Worm (Caenorhabditis elegans) whole organism, late embryonic: ENCODE results near the gene T19C3.2.

Experiments
- K02D7.2 ChIP-seq: sonication (generic microtip); optimal IDR thresholded peaks from 2 replicates; lab custom pipeline; 2017; ENCODE audit warnings: mild to moderate bottlenecking, missing genetic modification characterization, missing compliant biosample characterization
- T23F11.4 ChIP-seq: fragments of 200-800 bp; sonication (Bioruptor generic); optimal IDR thresholded peaks from 2 replicates; lab custom pipeline; 2018; ENCODE audit warnings: mild to moderate bottlenecking, missing genetic modification characterization, missing compliant biosample characterization
- ahr-1 ChIP-seq: sonication (generic microtip); optimal IDR thresholded peaks from 2 replicates; lab custom pipeline; 2016; ENCODE audit warnings: missing genetic modification characterization, missing compliant biosample characterization
- ama-1 ChIP-seq: fragments of 150-350 bp; optimal IDR thresholded peaks from 2 replicates; lab custom pipeline; 2014
- ceh-14 ChIP-seq: sonication (generic microtip); optimal IDR thresholded peaks from 2 replicates; lab custom pipeline; 2016; ENCODE audit warnings: missing genotype, missing genetic modification characterization, missing compliant biosample characterization
- ceh-24 ChIP-seq: sonication (generic microtip); optimal IDR thresholded peaks from 2 replicates; lab custom pipeline; 2016; ENCODE audit warnings: mild to moderate bottlenecking, missing genetic modification characterization, missing compliant biosample characterization
- ceh-30 ChIP-seq: fragments of 150-350 bp; optimal IDR thresholded peaks from 2 replicates; lab custom pipeline; 2014; ENCODE audit warnings: missing biosample characterization, missing genetic modification characterization
- ceh-31 ChIP-seq: sonication (generic microtip); optimal IDR thresholded peaks from 2 replicates; lab custom pipeline; 2016; ENCODE audit warnings: missing genetic modification characterization, missing compliant biosample characterization
- ceh-34 ChIP-seq: sonication (generic microtip); optimal IDR thresholded peaks from 2 replicates; lab custom pipeline; 2016; ENCODE audit warnings: mild to moderate bottlenecking, missing genetic modification characterization, missing compliant biosample characterization
- ceh-45 ChIP-seq: fragments of 200-800 bp; sonication (Bioruptor generic); IDR thresholded peaks from 2 replicates; pipeline ENCODE4 v1.3.6; 2022; ENCODE audit warnings: missing genetic modification reagents, missing genetic modification characterization, missing compliant biosample characterization
- ceh-48 ChIP-seq: sonication (generic microtip); optimal IDR thresholded peaks from 2 replicates; lab custom pipeline; 2016; ENCODE audit warnings: missing genetic modification characterization, inconsistent platforms, missing compliant biosample characterization
- ceh-6 ChIP-seq: fragments of 200-800 bp; sonication (Bioruptor generic); optimal IDR thresholded peaks from 2 replicates; lab custom pipeline; 2018; ENCODE audit warnings: mild to moderate bottlenecking, missing genetic modification characterization, missing compliant biosample characterization
- dve-1 ChIP-seq: sonication (generic microtip); optimal IDR thresholded peaks from 2 replicates; lab custom pipeline; 2017; ENCODE audit warnings: antibody characterized with exemption, mild to moderate bottlenecking, missing genetic modification characterization, missing compliant biosample characterization
- fax-1 ChIP-seq: sonication (generic microtip); optimal IDR thresholded peaks from 2 replicates; lab custom pipeline; 2016; ENCODE audit warnings: missing genotype, missing genetic modification characterization, missing compliant biosample characterization
- fkh-10 ChIP-seq: fragments of 150-350 bp; optimal IDR thresholded peaks from 2 replicates; lab custom pipeline; 2014; ENCODE audit warnings: missing biosample characterization, missing genetic modification reagents, missing genetic modification characterization
- fkh-6 ChIP-seq: sonication (generic microtip); optimal IDR thresholded peaks from 2 replicates; lab custom pipeline; 2016; ENCODE audit warnings: missing genetic modification characterization, missing compliant biosample characterization
- hlh-13 ChIP-seq: fragments of 200-800 bp; sonication (Bioruptor generic); optimal IDR thresholded peaks from 2 replicates; lab custom pipeline; 2018; ENCODE audit warnings: mild to moderate bottlenecking, missing genetic modification characterization, missing compliant biosample characterization
- hlh-30 ChIP-seq: sonication (generic microtip); optimal IDR thresholded peaks from 2 replicates; lab custom pipeline; 2017; ENCODE audit warnings: antibody characterized with exemption, missing genetic modification characterization, missing compliant biosample characterization; ENCODE audit not compliant: insufficient read depth
- hlh-6 ChIP-seq: sonication (generic microtip); optimal IDR thresholded peaks from 2 replicates; lab custom pipeline; 2016; ENCODE audit warnings: missing genotype, missing genetic modification characterization, missing compliant biosample characterization
- hlh-8 ChIP-seq: sonication (generic microtip); optimal IDR thresholded peaks from 2 replicates; lab custom pipeline; 2016; ENCODE audit warnings: missing genotype, missing genetic modification characterization, missing compliant biosample characterization
- lim-6 ChIP-seq: sonication (generic microtip); optimal IDR thresholded peaks from 2 replicates; lab custom pipeline; 2016; ENCODE audit warnings: missing genetic modification characterization, missing compliant biosample characterization
- lin-11 ChIP-seq: fragments of 200-800 bp; sonication (Bioruptor generic); optimal IDR thresholded peaks from 2 replicates; lab custom pipeline; 2018; ENCODE audit warnings: mild to moderate bottlenecking, missing genetic modification characterization, missing compliant biosample characterization
- nfya-1 ChIP-seq: sonication (generic microtip); optimal IDR thresholded peaks from 2 replicates; lab custom pipeline; 2017; ENCODE audit warnings: missing genetic modification characterization, mild to moderate bottlenecking, missing compliant biosample characterization, antibody characterized with exemption, moderate library complexity
- nhr-11 ChIP-seq: fragments of 150-350 bp; optimal IDR thresholded peaks from 2 replicates; lab custom pipeline; 2014; ENCODE audit warnings: missing biosample characterization, missing genetic modification characterization
- nhr-232 ChIP-seq: sonication (generic microtip); optimal IDR thresholded peaks from 2 replicates; lab custom pipeline; 2016; ENCODE audit warnings: missing genetic modification characterization, missing compliant biosample characterization
- npax-4 ChIP-seq: sonication (generic microtip); optimal IDR thresholded peaks from 2 replicates; lab custom pipeline; 2016; ENCODE audit warnings: missing genetic modification characterization, missing compliant biosample characterization
- pat-9 ChIP-seq: fragments of 200-800 bp; sonication (Bioruptor generic); optimal IDR thresholded peaks from 2 replicates; lab custom pipeline; 2018; ENCODE audit warnings: mild to moderate bottlenecking, missing genetic modification characterization, moderate library complexity, missing compliant biosample characterization
- pax-1 ChIP-seq: fragments of 150-350 bp; optimal IDR thresholded peaks from 2 replicates; lab custom pipeline; 2014; ENCODE audit warnings: missing biosample characterization, missing genetic modification characterization
- pqm-1 ChIP-seq: sonication (generic microtip); optimal IDR thresholded peaks from 2 replicates; lab custom pipeline; 2016; ENCODE audit warnings: missing genetic modification characterization, missing compliant biosample characterization
- rnt-1 ChIP-seq: sonication (generic microtip); optimal IDR thresholded peaks from 2 replicates; lab custom pipeline; 2016; ENCODE audit warnings: missing genetic modification characterization, missing compliant biosample characterization
- sox-2 ChIP-seq: fragments of 200-800 bp; sonication (Bioruptor generic); IDR thresholded peaks from 2 replicates; pipeline ENCODE4 v1.3.6; 2022; ENCODE audit warnings: missing genetic modification reagents, missing genetic modification characterization, missing compliant biosample characterization
- syd-9 ChIP-seq: sonication (generic microtip); optimal IDR thresholded peaks from 2 replicates; lab custom pipeline; 2016; ENCODE audit warnings: mild to moderate bottlenecking, missing genetic modification characterization, moderate library complexity, missing compliant biosample characterization
- tbx-2 ChIP-seq: sonication (generic microtip); optimal IDR thresholded peaks from 2 replicates; lab custom pipeline; 2016; ENCODE audit warnings: missing genetic modification characterization, missing compliant biosample characterization
- unc-3 ChIP-seq, 2 experiments: fragments of 200-800 bp in 1 of 2; sonication (Bioruptor generic) in 1 of 2; sonication (generic microtip) in 1 of 2; conservative IDR thresholded peaks in 1 of 2; optimal IDR thresholded peaks in 1 of 2; 2 replicates each; pipeline versions ENCODE4 v1.3.6 to Lab custom; 2016 to 2022; ENCODE audit warnings: missing compliant biosample characterization in 2 of 2, missing genetic modification characterization in 2 of 2, missing genetic modification reagents in 1 of 2
- unc-55 ChIP-seq: sonication (generic microtip); optimal IDR thresholded peaks from 2 replicates; lab custom pipeline; 2017; ENCODE audit warnings: missing biosample characterization, missing genetic modification reagents, missing genetic modification characterization
- unc-86 ChIP-seq: sonication (generic microtip); optimal IDR thresholded peaks from 2 replicates; lab custom pipeline; 2016; ENCODE audit warnings: missing genetic modification characterization, missing compliant biosample characterization
- zip-5 ChIP-seq: sonication (generic microtip); optimal IDR thresholded peaks from 2 replicates; lab custom pipeline; 2016; ENCODE audit warnings: missing genetic modification characterization, missing compliant biosample characterization

Gene T19C3.2

DNA sequence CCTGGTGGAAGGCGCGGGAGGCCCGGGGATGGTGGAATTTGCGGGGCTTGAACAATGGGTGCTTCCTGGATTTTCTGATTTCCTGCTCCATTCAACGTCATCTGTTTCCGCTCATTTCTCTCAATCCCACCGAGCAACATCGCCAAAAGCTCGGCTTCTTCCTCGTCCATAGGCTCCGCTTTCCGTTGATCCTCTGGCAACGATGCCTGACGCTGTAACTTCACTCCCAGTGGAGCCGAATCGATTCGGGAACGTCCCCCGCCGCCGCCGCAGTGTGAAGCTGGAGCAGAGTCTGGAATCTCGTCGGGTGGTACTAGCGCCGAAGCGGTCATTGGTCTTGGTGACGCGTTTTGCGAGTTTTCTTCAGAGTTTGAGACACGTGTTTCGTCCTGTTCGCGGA, 21.9 kb downstream of the T19C3.2 start:
- no peak for TF ChIP-seq nfya-1 (tag; lab: Kevin White, UChicago)
- TF ChIP-seq pqm-1 (tag; lab: Kevin White, UChicago) = no peak
- no peak for TF ChIP-seq ceh-34
- no peak for TF ChIP-seq dve-1 (tag; lab: Kevin White, UChicago)
- no peak for TF ChIP-seq ceh-14
- TF ChIP-seq K02D7.2 (tag; lab: Kevin White, UChicago) = no peak
- no peak for TF ChIP-seq pat-9 (tag; lab: Kevin White, UChicago)
- no peak for TF ChIP-seq ceh-31 (tag; lab: Kevin White, UChicago)
- no peak for TF ChIP-seq unc-3 (GFP tag; conservative IDR thresholded peaks at IDR 0.05; lab: Robert Waterston, UW)
- TF ChIP-seq unc-3 (tag; optimal IDR thresholded peaks at IDR 0.05; lab: Kevin White, UChicago) = no peak
- TF ChIP-seq ceh-30 (tag; lab: Kevin White, UChicago) = no peak
- no peak for TF ChIP-seq hlh-6 (tag; lab: Kevin White, UChicago)
- TF ChIP-seq T23F11.4 (GFP tag; lab: Kevin White, UChicago) = no peak
- TF ChIP-seq unc-86 (tag; lab: Kevin White, UChicago) = no peak
- no peak for TF ChIP-seq ceh-6 (GFP tag; lab: Kevin White, UChicago)
- no peak for TF ChIP-seq ceh-45 (GFP tag; lab: Robert Waterston, UW)
- TF ChIP-seq, all 69 proteins: peak for 0

DNA sequence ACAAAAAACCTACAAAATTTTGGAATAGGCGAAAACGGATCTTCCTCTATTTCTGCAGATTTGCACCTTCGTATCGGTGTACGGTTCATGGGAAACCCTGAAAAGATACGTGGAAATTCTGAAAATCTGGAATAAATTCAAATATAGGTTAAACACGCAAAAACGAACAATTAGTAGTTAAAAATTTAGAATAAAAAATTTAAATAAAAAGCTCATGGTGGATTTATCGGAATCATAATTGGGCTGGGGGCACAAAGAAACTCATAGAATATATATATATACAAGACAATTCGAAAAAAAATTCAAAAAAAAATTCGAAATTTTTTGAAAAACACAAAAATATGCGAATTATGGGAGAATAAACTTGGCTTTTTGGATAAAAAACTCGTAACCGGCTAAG, 30.4 kb downstream of the T19C3.2 start, which contains the start of gene helq-1:
helq-1 (minus strand) TSS at position 101 of the 400 bp plus-strand sequence.
- TF ChIP-seq unc-3 (GFP tag; conservative IDR thresholded peaks at IDR 0.05; lab: Robert Waterston, UW) (no peak), unc-3 (tag; optimal IDR thresholded peaks at IDR 0.05; lab: Kevin White, UChicago) (no peak), fkh-10 (GFP tag; lab: Kevin White, UChicago) (no peak), pax-1 (tag; lab: Kevin White, UChicago) (no peak), rnt-1 (tag; lab: Kevin White, UChicago) (no peak), nhr-11 (tag; lab: Kevin White, UChicago) (no peak), npax-4 (no peak), fkh-6 (tag; lab: Kevin White, UChicago) (no peak), zip-5 (tag; lab: Kevin White, UChicago) (no peak), ceh-31 (tag; lab: Kevin White, UChicago) (no peak)

DNA sequence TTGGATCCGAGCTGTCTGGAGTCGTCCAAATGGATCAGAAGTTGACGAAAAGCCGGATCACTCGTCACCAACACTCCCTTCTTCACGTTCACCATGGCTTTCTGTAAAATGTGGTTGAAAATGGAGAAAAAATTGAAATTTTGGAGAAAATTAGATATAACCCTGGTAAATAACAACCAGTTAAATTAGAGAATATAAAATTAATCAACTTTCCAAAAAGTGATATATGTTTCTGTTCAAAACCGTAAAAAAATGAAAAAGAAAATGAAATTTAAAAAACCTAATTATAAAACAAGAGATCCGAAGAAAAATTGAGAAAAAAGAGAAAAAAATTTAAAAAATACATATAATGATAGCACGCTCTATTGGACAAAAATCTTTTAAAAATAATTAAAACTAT, 39.9 kb downstream of the T19C3.2 start, which contains the start of gene gtf-2H5:
gtf-2H5 (minus strand) TSS at position 101 of the 400 bp plus-strand sequence.
- no peak for TF ChIP-seq ama-1 (lab: Kevin White, UChicago)

DNA sequence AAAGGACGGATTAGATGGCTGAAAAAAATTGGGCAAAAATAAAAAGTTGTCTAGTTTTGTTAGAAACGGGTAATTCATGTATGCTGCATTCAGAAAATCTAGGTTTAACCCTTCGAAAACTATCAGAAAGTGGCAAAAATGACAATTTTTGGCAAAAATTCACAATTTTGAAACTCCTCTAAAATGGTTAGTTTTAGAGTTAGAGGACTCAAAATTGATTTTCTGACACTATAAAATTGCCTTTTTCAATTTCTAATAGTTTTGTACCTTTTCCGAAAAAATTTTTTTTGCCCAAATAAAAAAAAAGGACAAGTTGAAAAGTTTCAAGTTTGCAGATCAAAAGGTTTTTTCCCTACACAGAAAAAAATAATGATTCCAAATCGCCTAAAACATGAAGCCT, 40.8 kb downstream of the T19C3.2 start:
- TF ChIP-seq tbx-2 (tag; lab: Kevin White, UChicago) (no peak), lim-6 (tag; lab: Kevin White, UChicago) (no peak), fax-1 (tag; lab: Kevin White, UChicago) (no peak), hlh-30 (tag; lab: Kevin White, UChicago) (no peak), nhr-232 (no peak), unc-55 (GFP tag; lab: Kevin White, UChicago) (no peak), fkh-10 (GFP tag; lab: Kevin White, UChicago) (no peak), hlh-8 (tag; lab: Kevin White, UChicago) (no peak), sox-2 (no peak), ceh-34 (no peak), hlh-13 (no peak), ahr-1 (tag; lab: Kevin White, UChicago) (no peak), lin-11 (tag; lab: Kevin White, UChicago) (no peak), syd-9 (tag; lab: Kevin White, UChicago) (no peak), K02D7.2 (tag; lab: Kevin White, UChicago) (no peak), ceh-24 (no peak), ceh-48 (tag; lab: Kevin White, UChicago) (no peak), fkh-6 (tag; lab: Kevin White, UChicago) (no peak)
